Fruit fly (Drosophila melanogaster) Kc167 (cell line): ENCODE measurements around the gene Actn.

Experiments
- Myc ChIP-seq: fragments of >200 bp; optimal IDR thresholded peaks from 2 replicates; lab custom pipeline; 2017; ENCODE audit warnings: missing external identifiers
- h ChIP-seq: fragments of >200 bp; optimal IDR thresholded peaks from 3 replicates; lab custom pipeline; 2018; ENCODE audit warnings: missing external identifiers
- psq ChIP-seq: fragments of >200 bp; optimal IDR thresholded peaks from 2 replicates; lab custom pipeline; 2017; ENCODE audit warnings: missing external identifiers
- ttk ChIP-seq: sonication (Bioruptor generic); optimal IDR thresholded peaks from 2 replicates; lab custom pipeline; 2017; ENCODE audit warnings: missing external identifiers

- TF ChIP-seq h (lab: Kevin White, UChicago) (no peak), psq (lab: Kevin White, UChicago) (no peak), ttk (no peak), Myc (no peak)
These were observed 46.7 kb upstream of the Actn start for dm6 chrX:2088798-2089197.
